Worm (Caenorhabditis elegans) whole organism, late embryonic: ENCODE measurements around the gene T19B10.12.

Experiments used
- C38D4.7 ChIP-seq: fragments of 200-800 bp; sonication (Bioruptor generic); optimal IDR thresholded peaks from 2 replicates; lab custom pipeline; 2018; ENCODE audit warnings: mild to moderate bottlenecking, missing genetic modification characterization, moderate library complexity, missing compliant biosample characterization
- K09A11.1 ChIP-seq: sonication (generic microtip); optimal IDR thresholded peaks from 2 replicates; lab custom pipeline; 2017; ENCODE audit warnings: antibody characterized with exemption, mild to moderate bottlenecking, missing genetic modification characterization, missing compliant biosample characterization; ENCODE audit not compliant: insufficient read depth
- ahr-1 ChIP-seq: sonication (generic microtip); optimal IDR thresholded peaks from 2 replicates; lab custom pipeline; 2016; ENCODE audit warnings: missing genetic modification characterization, missing compliant biosample characterization
- ama-1 ChIP-seq: fragments of 150-350 bp; optimal IDR thresholded peaks from 2 replicates; lab custom pipeline; 2014
- che-1 ChIP-seq: sonication (generic microtip); optimal IDR thresholded peaks from 2 replicates; lab custom pipeline; 2016; ENCODE audit warnings: mild to moderate bottlenecking, missing genetic modification characterization, missing compliant biosample characterization
- ets-4 ChIP-seq: sonication (generic microtip); optimal IDR thresholded peaks from 2 replicates; lab custom pipeline; 2016; ENCODE audit warnings: missing genetic modification characterization, missing compliant biosample characterization
- fkh-10 ChIP-seq: fragments of 150-350 bp; optimal IDR thresholded peaks from 2 replicates; lab custom pipeline; 2014; ENCODE audit warnings: missing biosample characterization, missing genetic modification reagents, missing genetic modification characterization
- lin-11 ChIP-seq: fragments of 200-800 bp; sonication (Bioruptor generic); optimal IDR thresholded peaks from 2 replicates; lab custom pipeline; 2018; ENCODE audit warnings: mild to moderate bottlenecking, missing genetic modification characterization, missing compliant biosample characterization
- nhr-11 ChIP-seq: fragments of 150-350 bp; optimal IDR thresholded peaks from 2 replicates; lab custom pipeline; 2014; ENCODE audit warnings: missing biosample characterization, missing genetic modification characterization
- pqm-1 ChIP-seq: sonication (generic microtip); optimal IDR thresholded peaks from 2 replicates; lab custom pipeline; 2016; ENCODE audit warnings: missing genetic modification characterization, missing compliant biosample characterization
- unc-86 ChIP-seq: sonication (generic microtip); optimal IDR thresholded peaks from 2 replicates; lab custom pipeline; 2016; ENCODE audit warnings: missing genetic modification characterization, missing compliant biosample characterization

DNA sequence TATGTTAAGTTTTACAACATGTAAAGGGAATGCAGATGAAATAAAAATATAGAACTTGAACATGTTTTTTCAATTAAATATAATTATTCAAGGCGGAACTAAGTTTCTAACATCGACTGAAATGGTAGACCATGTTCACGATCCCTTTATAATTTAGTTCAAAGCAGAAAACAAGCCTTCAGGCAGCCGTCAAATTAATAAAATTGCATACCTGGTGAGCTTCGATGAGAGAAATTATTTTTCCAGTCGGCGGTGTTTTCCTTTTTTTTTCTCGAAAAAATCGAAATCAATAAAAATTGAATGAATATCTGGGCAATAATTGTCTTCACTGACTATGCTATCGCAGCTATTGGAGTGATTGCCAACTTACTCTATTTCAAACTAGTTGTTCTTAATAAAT lies 40.1 kb downstream of the T19B10.12 start, which contains the start of gene C03E10.1:
- TF ChIP-seq nhr-11: no peak
- TF ChIP-seq C38D4.7 (GFP tag; lab: Kevin White, UChicago): no peak
- TF ChIP-seq ama-1 (lab: Kevin White, UChicago): no peak
- no peak for TF ChIP-seq che-1
- TF ChIP-seq ets-4 (tag; lab: Kevin White, UChicago): no peak
- no peak for TF ChIP-seq unc-86 (tag; lab: Kevin White, UChicago)
- TF ChIP-seq ahr-1 (tag; lab: Kevin White, UChicago): no peak
- no peak for TF ChIP-seq pqm-1 (tag; lab: Kevin White, UChicago)
- TF ChIP-seq lin-11 (tag; lab: Kevin White, UChicago): no peak
- no peak for TF ChIP-seq fkh-10 (GFP tag; lab: Kevin White, UChicago)
- no peak for TF ChIP-seq K09A11.1 (tag; lab: Kevin White, UChicago)
